Fruit fly (Drosophila melanogaster) whole organism, embryonic: ENCODE data around the gene CCKLR-17D1.

ENCODE experiments used
- Asciz ChIP-seq: fragments of 200-800 bp; sonication (Bioruptor generic); optimal IDR thresholded peaks from 2 replicates; lab custom pipeline; 2017; ENCODE audit warnings: missing biosample characterization, mild to moderate bottlenecking, missing genetic modification characterization, missing genetic modification reagents
- Bdp1 ChIP-seq: fragments of 200-800 bp; sonication (Bioruptor generic); optimal IDR thresholded peaks from 3 replicates; lab custom pipeline; 2016; ENCODE audit warnings: missing biosample characterization, missing genetic modification characterization
- CG10959 ChIP-seq: fragments of 200-800 bp; sonication (Bioruptor generic); IDR thresholded peaks from 2 replicates; pipeline ENCODE4 v1.3.6; 2022; ENCODE audit warnings: missing biosample characterization, missing genetic modification characterization
- CG11723 ChIP-seq: fragments of 200-800 bp; sonication (Bioruptor generic); optimal IDR thresholded peaks from 2 replicates; lab custom pipeline; 2017; ENCODE audit warnings: missing biosample characterization, mild to moderate bottlenecking, missing genetic modification characterization
- CG12391 ChIP-seq: fragments of 200-800 bp; sonication (Bioruptor generic); optimal IDR thresholded peaks from 3 replicates; lab custom pipeline; 2018; ENCODE audit warnings: missing biosample characterization, mild to moderate bottlenecking, missing genetic modification characterization, moderate library complexity
- CG13296 ChIP-seq: fragments of 200-800 bp; sonication (Bioruptor generic); optimal IDR thresholded peaks from 3 replicates; lab custom pipeline; 2018; ENCODE audit warnings: missing biosample characterization, mild to moderate bottlenecking, missing genetic modification characterization
- CG14050 ChIP-seq: fragments of 200-800 bp; sonication (Bioruptor generic); IDR thresholded peaks from 3 replicates; pipeline ENCODE4 v1.3.6; 2022; ENCODE audit warnings: missing biosample characterization, missing genetic modification characterization
- CG2116 ChIP-seq: fragments of 200-800 bp; sonication (Bioruptor generic); optimal IDR thresholded peaks from 3 replicates; lab custom pipeline; 2018; ENCODE audit warnings: missing biosample characterization, mild to moderate bottlenecking, missing genetic modification characterization
- CG2875 ChIP-seq: fragments of 200-800 bp; sonication (Bioruptor generic); optimal IDR thresholded peaks from 2 replicates; lab custom pipeline; 2017; ENCODE audit warnings: missing biosample characterization, mild to moderate bottlenecking, missing genetic modification characterization, missing genetic modification reagents
- CG30020 ChIP-seq: fragments of 200-800 bp; optimal IDR thresholded peaks from 2 replicates; lab custom pipeline; 2019; ENCODE audit warnings: missing biosample characterization, mild to moderate bottlenecking, missing genetic modification characterization, moderate library complexity
- CG30403 ChIP-seq: fragments of 200-800 bp; sonication (Bioruptor generic); optimal IDR thresholded peaks from 3 replicates; lab custom pipeline; 2016; ENCODE audit warnings: missing biosample characterization, missing genetic modification characterization
- CG3163 ChIP-seq: fragments of 200-800 bp; sonication (Bioruptor generic); optimal IDR thresholded peaks from 3 replicates; lab custom pipeline; 2016; ENCODE audit warnings: missing biosample characterization, missing genetic modification characterization
- CG4404 ChIP-seq: fragments of 200-800 bp; sonication (Bioruptor generic); IDR thresholded peaks from 2 replicates; pipeline ENCODE4 v1.3.6; 2022; ENCODE audit warnings: missing biosample characterization, missing genetic modification characterization
- CG4424 ChIP-seq: fragments of 200-800 bp; sonication (Bioruptor generic); optimal IDR thresholded peaks from 3 replicates; lab custom pipeline; 2016; ENCODE audit warnings: missing biosample characterization, missing genetic modification characterization
- CG4820 ChIP-seq: fragments of 200-800 bp; sonication (Bioruptor generic); optimal IDR thresholded peaks from 3 replicates; lab custom pipeline; 2016; ENCODE audit warnings: missing biosample characterization, missing genetic modification characterization
- CG6254 ChIP-seq: fragments of 200-800 bp; sonication (Bioruptor generic); optimal IDR thresholded peaks from 3 replicates; lab custom pipeline; 2017; ENCODE audit warnings: mild to moderate bottlenecking, missing biosample characterization, missing genetic modification reagents, missing genetic modification characterization
- CG6813 ChIP-seq: fragments of 200-800 bp; sonication (Bioruptor generic); optimal IDR thresholded peaks from 2 replicates; lab custom pipeline; 2017; ENCODE audit warnings: missing biosample characterization, missing genetic modification characterization, mild to moderate bottlenecking, moderate library complexity, missing genetic modification reagents
- CG7987 ChIP-seq: fragments of 200-800 bp; sonication (Bioruptor generic); optimal IDR thresholded peaks from 2 replicates; lab custom pipeline; 2018; ENCODE audit warnings: missing biosample characterization, mild to moderate bottlenecking, missing genetic modification characterization, moderate library complexity
- CG8290 ChIP-seq, 3 experiments: fragments of 200-800 bp; sonication (Bioruptor generic); optimal IDR thresholded peaks; 2 replicates each; lab custom pipeline; 2016 to 2019; ENCODE audit warnings: missing biosample characterization in 3 of 3, missing genetic modification characterization in 3 of 3, mild to moderate bottlenecking in 2 of 3, moderate library complexity in 1 of 3
- Camta ChIP-seq: fragments of 200-800 bp; sonication (Bioruptor generic); optimal IDR thresholded peaks from 2 replicates; lab custom pipeline; 2016; ENCODE audit warnings: missing biosample characterization, missing genetic modification characterization
- Dek ChIP-seq: fragments of 200-800 bp; sonication (Bioruptor generic); optimal IDR thresholded peaks from 3 replicates; lab custom pipeline; 2019; ENCODE audit warnings: missing biosample characterization, mild to moderate bottlenecking, missing genetic modification characterization, moderate library complexity
- Eip74EF ChIP-seq, 2 experiments: fragments of 200-800 bp in 1 of 2; fragments of >200 bp in 1 of 2; sonication (Bioruptor generic) in 1 of 2; optimal IDR thresholded peaks; 2 replicates each; lab custom pipeline; 2017 to 2019; ENCODE audit warnings: missing biosample characterization in 2 of 2, missing genetic modification characterization in 2 of 2, mild to moderate bottlenecking in 1 of 2, moderate library complexity in 1 of 2
- Gug ChIP-seq: fragments of 200-800 bp; sonication (Bioruptor generic); IDR thresholded peaks from 4 replicates; pipeline ENCODE4 v1.3.6; 2022; ENCODE audit warnings: missing biosample characterization, missing genetic modification characterization
- HLH54F ChIP-seq: fragments of 200-800 bp; sonication (Bioruptor generic); optimal IDR thresholded peaks from 3 replicates; lab custom pipeline; 2016; ENCODE audit warnings: missing biosample characterization, missing genetic modification characterization
- HmgZ ChIP-seq: fragments of 200-800 bp; sonication (Bioruptor generic); optimal IDR thresholded peaks from 2 replicates; lab custom pipeline; 2018; ENCODE audit warnings: missing biosample characterization, mild to moderate bottlenecking, missing genetic modification characterization
- Hr3 ChIP-seq: fragments of 200-800 bp; sonication (Bioruptor generic); optimal IDR thresholded peaks from 3 replicates; lab custom pipeline; 2016; ENCODE audit warnings: missing biosample characterization, missing genetic modification characterization
- Mes4 ChIP-seq: fragments of 200-800 bp; sonication (Bioruptor generic); optimal IDR thresholded peaks from 2 replicates; lab custom pipeline; 2016; ENCODE audit warnings: missing biosample characterization, missing genetic modification characterization
- Oli ChIP-seq: fragments of 200-800 bp; sonication (Bioruptor generic); optimal IDR thresholded peaks from 2 replicates; lab custom pipeline; 2018; ENCODE audit warnings: missing biosample characterization, mild to moderate bottlenecking, missing genetic modification characterization, moderate library complexity
- Poxn ChIP-seq: fragments of 200-800 bp; sonication (Bioruptor generic); IDR thresholded peaks from 2 replicates; pipeline ENCODE4 v1.3.6; 2022; ENCODE audit warnings: missing biosample characterization, missing genetic modification characterization
- Ptx1 ChIP-seq: fragments of 200-800 bp; sonication (Bioruptor generic); IDR thresholded peaks from 2 replicates; pipeline ENCODE4 v1.3.6; 2022; ENCODE audit warnings: missing biosample characterization, missing genetic modification characterization
- Taf1 ChIP-seq: fragments of 200-800 bp; sonication (Bioruptor generic); IDR thresholded peaks from 2 replicates; pipeline ENCODE4 v1.3.6; 2022; ENCODE audit warnings: missing biosample characterization, missing genetic modification characterization
- ara ChIP-seq: fragments of 200-800 bp; sonication (Bioruptor generic); IDR thresholded peaks from 2 replicates; pipeline ENCODE4 v1.3.6; 2022; ENCODE audit warnings: missing biosample characterization, missing genetic modification characterization
- bsh ChIP-seq, 2 experiments: fragments of 200-800 bp; sonication (Bioruptor generic); optimal IDR thresholded peaks; 2 replicates each; lab custom pipeline; 2017 to 2018; ENCODE audit warnings: mild to moderate bottlenecking in 2 of 2, missing biosample characterization in 2 of 2, missing genetic modification characterization in 2 of 2, moderate library complexity in 1 of 2
- chinmo ChIP-seq: fragments of 200-800 bp; sonication (Bioruptor generic); IDR thresholded peaks from 4 replicates; pipeline ENCODE4 v1.3.6; 2022; ENCODE audit warnings: missing biosample characterization, missing genetic modification characterization; ENCODE audit not compliant: partially characterized antibody
- dmrt99B ChIP-seq: fragments of 200-800 bp; sonication (Bioruptor generic); optimal IDR thresholded peaks from 2 replicates; lab custom pipeline; 2018; ENCODE audit warnings: missing biosample characterization, mild to moderate bottlenecking, missing genetic modification characterization, moderate library complexity
- emc ChIP-seq: fragments of 200-800 bp; sonication (Bioruptor generic); optimal IDR thresholded peaks from 2 replicates; lab custom pipeline; 2016; ENCODE audit warnings: missing biosample characterization, missing genetic modification characterization
- fd3F ChIP-seq: fragments of 200-800 bp; sonication (Bioruptor generic); optimal IDR thresholded peaks from 2 replicates; lab custom pipeline; 2018; ENCODE audit warnings: missing biosample characterization, mild to moderate bottlenecking, missing genetic modification characterization, moderate library complexity
- gsb ChIP-seq: fragments of 200-800 bp; sonication (Bioruptor generic); IDR thresholded peaks from 2 replicates; pipeline ENCODE4 v1.3.6; 2022; ENCODE audit warnings: missing biosample characterization, missing genetic modification characterization
- hkb ChIP-seq, 2 experiments: fragments of 200-800 bp in 1 of 2; fragments of >200 bp in 1 of 2; sonication (Bioruptor generic) in 1 of 2; IDR thresholded peaks in 1 of 2; optimal IDR thresholded peaks in 1 of 2; 2 replicates each; pipeline versions ENCODE4 v1.3.6 to Lab custom; 2017 to 2022; ENCODE audit warnings: missing biosample characterization in 1 of 2, missing genetic modification characterization in 1 of 2
- jing ChIP-seq: fragments of 200-800 bp; sonication (Bioruptor generic); optimal IDR thresholded peaks from 2 replicates; lab custom pipeline; 2018; ENCODE audit warnings: missing biosample characterization, mild to moderate bottlenecking, missing genetic modification characterization
- lilli ChIP-seq: fragments of 200-800 bp; sonication (Bioruptor generic); optimal IDR thresholded peaks from 3 replicates; lab custom pipeline; 2016; ENCODE audit warnings: missing biosample characterization, missing genetic modification characterization
- peb ChIP-seq: fragments of 200-800 bp; sonication (Bioruptor generic); IDR thresholded peaks from 2 replicates; pipeline ENCODE4 v1.3.6; 2022; ENCODE audit warnings: missing biosample characterization, missing genetic modification characterization
- sim ChIP-seq: fragments of 200-800 bp; sonication (Bioruptor generic); IDR thresholded peaks from 2 replicates; pipeline ENCODE4 v1.3.6; 2022; ENCODE audit warnings: missing biosample characterization, missing genetic modification characterization
- sr ChIP-seq: fragments of 200-800 bp; sonication (Bioruptor generic); IDR thresholded peaks from 3 replicates; pipeline ENCODE4 v1.3.6; 2022; ENCODE audit warnings: missing biosample characterization, missing genetic modification characterization
- ssp ChIP-seq: fragments of 200-800 bp; sonication (Bioruptor generic); IDR thresholded peaks from 2 replicates; pipeline ENCODE4 v1.3.6; 2022; ENCODE audit warnings: missing biosample characterization, missing genetic modification characterization
- trem ChIP-seq: fragments of 200-800 bp; optimal IDR thresholded peaks from 3 replicates; lab custom pipeline; 2019; ENCODE audit warnings: missing biosample characterization, mild to moderate bottlenecking, missing genetic modification characterization, moderate library complexity
- twi ChIP-seq: fragments of 200-800 bp; optimal IDR thresholded peaks from 2 replicates; lab custom pipeline; 2019; ENCODE audit warnings: missing biosample characterization, mild to moderate bottlenecking, missing genetic modification characterization, moderate library complexity
- wor ChIP-seq: fragments of 200-800 bp; sonication (Bioruptor generic); IDR thresholded peaks from 2 replicates; pipeline ENCODE4 v1.3.6; 2022; ENCODE audit warnings: missing biosample characterization, missing genetic modification characterization

Gene CCKLR-17D1

DNA sequence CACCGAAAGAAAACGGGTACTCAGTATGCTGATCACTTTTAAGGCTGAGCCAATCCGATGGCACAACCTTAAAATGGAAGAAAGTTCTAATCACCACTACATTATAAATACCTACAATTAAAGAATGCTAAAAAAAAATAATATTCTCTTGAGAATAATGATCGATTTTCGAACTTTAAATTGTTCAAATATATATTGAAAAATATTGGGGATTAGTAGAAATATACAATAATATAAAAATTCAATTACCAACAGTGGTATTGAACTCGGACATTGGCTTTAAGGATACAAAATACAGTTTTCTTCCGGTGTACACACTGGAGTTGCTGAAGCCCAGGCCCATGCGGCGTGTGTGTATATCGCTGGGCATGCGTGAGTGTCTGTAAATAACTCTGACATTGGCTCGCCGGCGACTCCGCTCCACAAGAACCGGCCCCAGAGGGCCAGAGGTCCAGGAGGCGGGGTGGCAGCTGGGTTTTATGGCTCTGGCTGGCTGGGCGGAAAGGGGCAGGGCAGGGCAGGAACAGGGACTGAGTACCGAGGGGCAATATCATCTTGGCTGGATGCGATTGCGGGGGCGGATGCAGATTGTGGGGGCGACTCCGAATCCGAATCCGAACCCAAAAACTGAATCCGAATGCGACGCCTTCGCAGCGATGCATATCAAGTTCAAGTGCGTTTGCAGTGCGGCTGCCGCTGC is 49.6 kb upstream of the CCKLR-17D1 start (continued):
- TF ChIP-seq ssp (peak; percentile 46; the same call in 1 of the 2 replicates), CG2116 (GFP tag; lab: Kevin White, UChicago) (peak; percentile 28), CG8290 (GFP tag; optimal IDR thresholded peaks at IDR 0.05; lab: Kevin White, UChicago) (peak; percentile 51), CG8290 (tag; optimal IDR thresholded peaks at IDR 0.05; lab: Kevin White, UChicago) (no peak), peb (GFP tag; lab: Robert Waterston, UW) (peak; percentile 5; the same call in 1 of the 2 replicates), Mes4 (no peak), Hr3 (GFP tag; lab: Kevin White, UChicago) (peak; percentile 56), CG11723 (GFP tag; lab: Kevin White, UChicago) (peak; percentile 54), CG14050 (GFP tag; lab: Robert Waterston, UW) (no peak), Gug (GFP tag; lab: Robert Waterston, UW) (no peak), CG3163 (GFP tag; lab: Kevin White, UChicago) (no peak), Poxn (GFP tag; lab: Robert Waterston, UW) (no peak), Ptx1 (GFP tag; lab: Robert Waterston, UW) (0 out of 2 replicates have a peak, but pooled peaks have one; percentile 25), CG6813 (GFP tag; lab: Kevin White, UChicago) (no peak), Asciz (peak; percentile 21), CG4820 (GFP tag; lab: Kevin White, UChicago) (peak; percentile 35), CG10959 (GFP tag; lab: Robert Waterston, UW) (no peak), gsb (GFP tag; lab: Robert Waterston, UW) (no peak), CG13296 (GFP tag; lab: Kevin White, UChicago) (no peak), chinmo (GFP tag; lab: Robert Waterston, UW) (no peak), Taf1 (GFP tag; lab: Robert Waterston, UW) (no peak), HLH54F (GFP tag; lab: Kevin White, UChicago) (no peak), sr (GFP tag; lab: Robert Waterston, UW) (0 out of 3 replicates have a peak, but pooled peaks have one; percentile 46), hkb (optimal IDR thresholded peaks at IDR 0.05; lab: Kevin White, UChicago) (no peak), hkb (GFP tag; IDR thresholded peaks at IDR 0.05; lab: Robert Waterston, UW) (peak; percentile 18; the same call in 1 of the 2 replicates), CG4404 (no peak), lilli (GFP tag; lab: Kevin White, UChicago) (peak; percentile 29), twi (tag; lab: Kevin White, UChicago) (peak; percentile 62), Dek (peak; percentile 17), CG30020 (tag; lab: Kevin White, UChicago) (peak; percentile 34), CG2875 (GFP tag; lab: Kevin White, UChicago) (peak; percentile 70), emc (GFP tag; lab: Kevin White, UChicago) (no peak), Oli (tag; lab: Kevin White, UChicago) (peak; percentile 71), CG12391 (tag; lab: Kevin White, UChicago) (peak; percentile 81), Camta (GFP tag; lab: Kevin White, UChicago) (no peak), Bdp1 (GFP tag; lab: Kevin White, UChicago) (peak; percentile 15), CG4424 (GFP tag; lab: Kevin White, UChicago) (peak; percentile 66), jing (GFP tag; lab: Kevin White, UChicago) (peak; percentile 45), trem (tag; lab: Kevin White, UChicago) (peak; percentile 34), wor (GFP tag; lab: Robert Waterston, UW) (peak; percentile 51), CG7987 (GFP tag; lab: Kevin White, UChicago) (no peak), bsh (GFP tag; optimal IDR thresholded peaks at IDR 0.05; lab: Kevin White, UChicago) (peak; percentile 84 to 86), ara (peak; percentile 45; the same call in 1 of the 2 replicates), HmgZ (tag; lab: Kevin White, UChicago) (peak; percentile 28), fd3F (GFP tag; lab: Kevin White, UChicago) (no peak), Eip74EF (GFP tag; optimal IDR thresholded peaks at IDR 0.05; lab: Kevin White, UChicago) (peak in 1 of 2 experiments; percentile 68), sim (GFP tag; lab: Robert Waterston, UW) (no peak), dmrt99B (tag; lab: Kevin White, UChicago) (peak; percentile 76), CG30403 (GFP tag; lab: Kevin White, UChicago) (peak; percentile 74), CG6254 (peak; percentile 49)
